Worm (Caenorhabditis elegans): ENCODE data around the gene srh-174.

srh-174 gene

ce11 chrV:17223305-17223704 is 44.7 kb downstream of the srh-174 start, which contains the start of gene srh-252:
srh-252 (minus strand) TSS chrV:17223405.
- TF ChIP-seq nhr-76 (tag; optimal IDR thresholded peaks at IDR 0.05) (no peak), ham-2 (GFP tag; optimal IDR thresholded peaks at IDR 0.05) (no peak), unc-62 (GFP tag; optimal IDR thresholded peaks at IDR 0.05) (no peak), tbx-8 (GFP tag; optimal IDR thresholded peaks at IDR 0.05) (no peak), lin-13 (tag; optimal IDR thresholded peaks at IDR 0.05) (no peak), elt-1 (tag; optimal IDR thresholded peaks at IDR 0.05; ENCODE audit: borderline replicate concordance, insufficient read depth) (no peak), snpc-4 (tag; optimal IDR thresholded peaks at IDR 0.05) (no peak), ceh-39 (tag; optimal IDR thresholded peaks at IDR 0.05) (no peak), pha-4 (tag; optimal IDR thresholded peaks at IDR 0.05) (no peak), nhr-237 (tag; optimal IDR thresholded peaks at IDR 0.05) (no peak), M03D4.4 (tag; optimal IDR thresholded peaks at IDR 0.05) (no peak), ces-1 (GFP tag; optimal IDR thresholded peaks at IDR 0.05) (no peak), unc-39 (tag; optimal IDR thresholded peaks at IDR 0.05) (no peak), nhr-12 (tag; optimal IDR thresholded peaks at IDR 0.05) (no peak), ztf-11 (tag; optimal IDR thresholded peaks at IDR 0.05) (no peak), sem-2 (GFP tag; optimal IDR thresholded peaks at IDR 0.05) (no peak), hlh-1 (tag; optimal IDR thresholded peaks at IDR 0.05) (no peak)

ce11 chrV:17225389-17225788 is 46.8 kb downstream of the srh-174 start, which contains the start of gene scl-25:
scl-25 (plus strand) TSS chrV:17225689.
- TF ChIP-seq ceh-83 (GFP tag; optimal IDR thresholded peaks at IDR 0.05) (no peak), lin-32 (GFP tag; optimal IDR thresholded peaks at IDR 0.05) (no peak), tbx-8 (GFP tag; optimal IDR thresholded peaks at IDR 0.05) (no peak), pha-4 (tag; optimal IDR thresholded peaks at IDR 0.05) (no peak), ceh-43 (GFP tag; optimal IDR thresholded peaks at IDR 0.05) (no peak), hlh-1 (tag; optimal IDR thresholded peaks at IDR 0.05) (no peak), nhr-2 (tag; optimal IDR thresholded peaks at IDR 0.05) (no peak), nhr-12 (tag; optimal IDR thresholded peaks at IDR 0.05) (no peak)

ce11 chrV:17226119-17226518 is 47.6 kb downstream of the srh-174 start, which contains the start of gene srh-112:
srh-112 (minus strand) TSS chrV:17226219.
- no peak for TF ChIP-seq lsy-2 (tag; optimal IDR thresholded peaks at IDR 0.05)
- no peak for TF ChIP-seq M03D4.4 (tag; optimal IDR thresholded peaks at IDR 0.05)
- TF ChIP-seq sptf-1 (tag; optimal IDR thresholded peaks at IDR 0.05): no peak
- no peak for TF ChIP-seq unc-120 (tag; optimal IDR thresholded peaks at IDR 0.05; ENCODE audit: poor library complexity, severe bottlenecking)
- no peak for TF ChIP-seq ceh-83 (GFP tag; optimal IDR thresholded peaks at IDR 0.05)
- TF ChIP-seq nhr-2 (tag; optimal IDR thresholded peaks at IDR 0.05): no peak
- no peak for TF ChIP-seq unc-39 (tag; optimal IDR thresholded peaks at IDR 0.05)
- TF ChIP-seq ceh-39 (tag; optimal IDR thresholded peaks at IDR 0.05): no peak
- no peak for TF ChIP-seq unc-62 (GFP tag; optimal IDR thresholded peaks at IDR 0.05)
- TF ChIP-seq nhr-12 (tag; optimal IDR thresholded peaks at IDR 0.05): no peak
- no peak for TF ChIP-seq ztf-11 (tag; optimal IDR thresholded peaks at IDR 0.05)
- no peak for TF ChIP-seq ces-1 (GFP tag; optimal IDR thresholded peaks at IDR 0.05)
- TF ChIP-seq nhr-76 (tag; optimal IDR thresholded peaks at IDR 0.05): no peak
- no peak for TF ChIP-seq tbx-8 (GFP tag; optimal IDR thresholded peaks at IDR 0.05)
- TF ChIP-seq blmp-1 (tag; optimal IDR thresholded peaks at IDR 0.05): no peak
- TF ChIP-seq snpc-4 (tag; optimal IDR thresholded peaks at IDR 0.05): no peak
- no peak for TF ChIP-seq nhr-28 (tag; optimal IDR thresholded peaks at IDR 0.05)
- no peak for TF ChIP-seq sem-2 (GFP tag; optimal IDR thresholded peaks at IDR 0.05)
